Fruit fly (Drosophila melanogaster): ENCODE results near the gene CG10863.

DNA sequence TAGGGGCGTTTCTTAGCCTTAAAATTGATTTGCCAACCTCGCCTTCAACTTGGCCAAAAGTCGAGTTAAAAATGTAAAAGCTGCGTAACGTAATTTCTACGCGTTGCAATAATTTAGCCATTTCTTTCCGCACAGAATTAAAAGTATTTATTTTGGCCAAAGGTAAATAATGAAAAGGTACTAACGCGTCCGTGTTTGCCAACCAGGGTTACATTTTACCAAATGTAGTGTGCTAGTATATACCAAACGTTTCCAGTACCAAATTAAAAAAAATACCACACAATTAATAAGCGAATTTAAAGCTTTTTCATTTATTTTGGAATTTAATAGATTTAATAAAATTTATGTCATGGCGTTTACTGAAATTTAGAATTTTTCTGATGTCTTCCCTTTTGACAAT lies 43.3 kb downstream of the CG10863 start, which contains the start of gene Ccz1:
- TF ChIP-seq Sox102F (GFP tag; optimal IDR thresholded peaks at IDR 0.05) (no peak), esn (GFP tag; optimal IDR thresholded peaks at IDR 0.05) (peak; percentile 57), CG11762 (GFP tag; optimal IDR thresholded peaks at IDR 0.05; ENCODE audit: insufficient read depth) (no peak), svp (GFP tag) (peak; percentile 37), Lpt (GFP tag; optimal IDR thresholded peaks at IDR 0.05) (no peak), ss (GFP tag; optimal IDR thresholded peaks at IDR 0.05) (no peak), Hr39 (GFP tag; optimal IDR thresholded peaks at IDR 0.05) (peak; percentile 16), CG6276 (GFP tag; optimal IDR thresholded peaks at IDR 0.05) (no peak), CG11902 (GFP tag; optimal IDR thresholded peaks at IDR 0.05) (no peak), Eip75B (GFP tag; optimal IDR thresholded peaks at IDR 0.05) (no peak)

Measured in whole organism, prepupa.